Worm (Caenorhabditis elegans) whole organism, early embryonic: Measurements from ENCODE around the gene T28A11.25.

Experiments
- B0310.2 ChIP-seq: sonication (generic microtip); optimal IDR thresholded peaks from 2 replicates; lab custom pipeline; 2016; ENCODE audit warnings: mild to moderate bottlenecking, missing genetic modification characterization, missing compliant biosample characterization
- F13C5.2 ChIP-seq: sonication (generic microtip); optimal IDR thresholded peaks from 2 replicates; lab custom pipeline; 2017; ENCODE audit warnings: mild to moderate bottlenecking, missing genetic modification characterization, inconsistent platforms, missing compliant biosample characterization
- aly-1 ChIP-seq: sonication (generic microtip); optimal IDR thresholded peaks from 2 replicates; lab custom pipeline; 2016; ENCODE audit warnings: missing genetic modification characterization, missing compliant biosample characterization
- ama-1 ChIP-seq: fragments of 150-350 bp; optimal IDR thresholded peaks from 2 replicates; lab custom pipeline; 2014
- flt-1 ChIP-seq: fragments of 200-800 bp; sonication (Bioruptor generic); IDR thresholded peaks from 2 replicates; pipeline ENCODE4 v1.3.6; 2022; ENCODE audit warnings: missing genetic modification characterization, missing compliant biosample characterization
- hmbx-1 ChIP-seq: sonication (generic microtip); optimal IDR thresholded peaks from 2 replicates; lab custom pipeline; 2016; ENCODE audit warnings: mild to moderate bottlenecking, missing genetic modification characterization, missing compliant biosample characterization
- hmg-4 ChIP-seq: fragments of 200-800 bp; sonication (Bioruptor generic); optimal IDR thresholded peaks from 2 replicates; lab custom pipeline; 2018; ENCODE audit warnings: mild to moderate bottlenecking, missing genetic modification characterization, missing compliant biosample characterization
- hnd-1 ChIP-seq: sonication (generic microtip); optimal IDR thresholded peaks from 2 replicates; lab custom pipeline; 2016; ENCODE audit warnings: missing genetic modification characterization, missing compliant biosample characterization
- pes-1 ChIP-seq: fragments of 200-800 bp; sonication (Bioruptor generic); IDR thresholded peaks from 2 replicates; pipeline ENCODE4 v1.3.6; 2022; ENCODE audit warnings: missing genetic modification reagents, missing genetic modification characterization, missing compliant biosample characterization
- scrt-1 ChIP-seq: fragments of 200-800 bp; sonication (Bioruptor generic); IDR thresholded peaks from 2 replicates; pipeline ENCODE4 v1.3.6; 2022; ENCODE audit warnings: missing genetic modification characterization, missing compliant biosample characterization
- sea-1 ChIP-seq: fragments of 200-800 bp; sonication (Bioruptor generic); conservative IDR thresholded peaks from 2 replicates; pipeline ENCODE4 v1.3.6; 2022; ENCODE audit warnings: missing genetic modification characterization, missing compliant biosample characterization
- tbx-37 ChIP-seq: fragments of 200-800 bp; sonication (Bioruptor generic); conservative IDR thresholded peaks from 2 replicates; pipeline ENCODE4 v1.3.6; 2022; ENCODE audit warnings: missing genetic modification reagents, missing genetic modification characterization, missing compliant biosample characterization
- tra-4 ChIP-seq: sonication (generic microtip); optimal IDR thresholded peaks from 2 replicates; lab custom pipeline; 2017; ENCODE audit warnings: missing genetic modification characterization, missing compliant biosample characterization

- TF ChIP-seq ama-1 (lab: Kevin White, UChicago) (no peak), flt-1 (no peak), tbx-37 (GFP tag; lab: Robert Waterston, UW) (no peak), F13C5.2 (tag; lab: Kevin White, UChicago) (no peak), scrt-1 (GFP tag; lab: Robert Waterston, UW) (no peak), B0310.2 (no peak), tra-4 (no peak), sea-1 (GFP tag; lab: Robert Waterston, UW) (no peak), hmbx-1 (no peak), hmg-4 (GFP tag; lab: Kevin White, UChicago) (no peak), aly-1 (tag; lab: Kevin White, UChicago) (no peak), pes-1 (GFP tag; lab: Robert Waterston, UW) (no peak), hnd-1 (tag; lab: Kevin White, UChicago) (no peak)
These were observed 3.0 kb downstream of the T28A11.25 start, which contains the start of gene F35F10.5 for ce11 chrV:3284629-3285028.
